Worm (Caenorhabditis elegans) whole organism, late embryonic: ENCODE data around the gene ncx-2.

Source experiments
- ceh-31 ChIP-seq: sonication (generic microtip); optimal IDR thresholded peaks from 2 replicates; lab custom pipeline; 2016; ENCODE audit warnings: missing genetic modification characterization, missing compliant biosample characterization
- gmeb-2 ChIP-seq: sonication (generic microtip); optimal IDR thresholded peaks from 2 replicates; lab custom pipeline; 2016; ENCODE audit warnings: missing genetic modification characterization, inconsistent platforms, missing compliant biosample characterization
- hlh-30 ChIP-seq: sonication (generic microtip); optimal IDR thresholded peaks from 2 replicates; lab custom pipeline; 2017; ENCODE audit warnings: antibody characterized with exemption, missing genetic modification characterization, missing compliant biosample characterization; ENCODE audit not compliant: insufficient read depth
- hlh-6 ChIP-seq: sonication (generic microtip); optimal IDR thresholded peaks from 2 replicates; lab custom pipeline; 2016; ENCODE audit warnings: missing genotype, missing genetic modification characterization, missing compliant biosample characterization
- lin-11 ChIP-seq: fragments of 200-800 bp; sonication (Bioruptor generic); optimal IDR thresholded peaks from 2 replicates; lab custom pipeline; 2018; ENCODE audit warnings: mild to moderate bottlenecking, missing genetic modification characterization, missing compliant biosample characterization
- nhr-232 ChIP-seq: sonication (generic microtip); optimal IDR thresholded peaks from 2 replicates; lab custom pipeline; 2016; ENCODE audit warnings: missing genetic modification characterization, missing compliant biosample characterization
- odd-2 ChIP-seq: sonication (generic microtip); optimal IDR thresholded peaks from 2 replicates; lab custom pipeline; 2017; ENCODE audit warnings: antibody characterized with exemption, mild to moderate bottlenecking, missing genetic modification characterization, missing compliant biosample characterization
- pag-3 ChIP-seq: sonication (generic microtip); optimal IDR thresholded peaks from 2 replicates; lab custom pipeline; 2016; ENCODE audit warnings: missing compliant biosample characterization, missing genetic modification characterization, borderline replicate concordance
- pqm-1 ChIP-seq: sonication (generic microtip); optimal IDR thresholded peaks from 2 replicates; lab custom pipeline; 2016; ENCODE audit warnings: missing genetic modification characterization, missing compliant biosample characterization
- unc-55 ChIP-seq: sonication (generic microtip); optimal IDR thresholded peaks from 2 replicates; lab custom pipeline; 2017; ENCODE audit warnings: missing biosample characterization, missing genetic modification reagents, missing genetic modification characterization
- unc-86 ChIP-seq: sonication (generic microtip); optimal IDR thresholded peaks from 2 replicates; lab custom pipeline; 2016; ENCODE audit warnings: missing genetic modification characterization, missing compliant biosample characterization

ce11 chrV:5262999-5263398, 40.5 kb upstream of the ncx-2 start, which contains the start of gene cest-30:
- no peak for TF ChIP-seq unc-55 (GFP tag; lab: Kevin White, UChicago)
- TF ChIP-seq hlh-6 (tag; lab: Kevin White, UChicago): no peak
- no peak for TF ChIP-seq pag-3
- TF ChIP-seq hlh-30 (tag; lab: Kevin White, UChicago): no peak
- TF ChIP-seq gmeb-2 (tag; lab: Kevin White, UChicago): no peak
- no peak for TF ChIP-seq odd-2 (tag; lab: Kevin White, UChicago)
- no peak for TF ChIP-seq unc-86 (tag; lab: Kevin White, UChicago)
- no peak for TF ChIP-seq ceh-31 (tag; lab: Kevin White, UChicago)
- no peak for TF ChIP-seq lin-11
- no peak for TF ChIP-seq nhr-232 (tag; lab: Kevin White, UChicago)
- no peak for TF ChIP-seq pqm-1 (tag; lab: Kevin White, UChicago)
